Worm (Caenorhabditis elegans) whole organism, L1 larva: ENCODE measurements around the gene C54D10.3.
A peak's percentile ranks its signal among the peaks of the same experiment; 100 is the strongest.

Experiments
- aha-1 ChIP-seq: fragments of 150-350 bp; optimal IDR thresholded peaks from 2 replicates; lab custom pipeline; 2014; ENCODE audit warnings: missing biosample characterization, missing genetic modification characterization
- fos-1 ChIP-seq: fragments of 150-350 bp; optimal IDR thresholded peaks from 2 replicates; lab custom pipeline; 2014; ENCODE audit warnings: missing biosample characterization, missing genetic modification characterization
- lin-15B ChIP-seq: fragments of 150-350 bp; sonication (generic microtip); optimal IDR thresholded peaks from 3 replicates; lab custom pipeline; 2014; ENCODE audit warnings: missing biosample characterization, missing genetic modification characterization
- lin-39 ChIP-seq: fragments of 150-350 bp; optimal IDR thresholded peaks from 2 replicates; lab custom pipeline; 2014; ENCODE audit warnings: missing biosample characterization, missing genetic modification reagents, missing genetic modification characterization
- mab-9 ChIP-seq: fragments of 200-800 bp; sonication (Bioruptor generic); IDR thresholded peaks from 2 replicates; pipeline ENCODE4 v1.3.6; 2022; ENCODE audit warnings: missing genetic modification reagents, missing genetic modification characterization, missing compliant biosample characterization

ce11 chrV:12400677-12401236 lies 17.6 kb upstream of the C54D10.3 start, which contains the start of the genes K01D12.20 and miga-1:
- TF ChIP-seq aha-1, result no peak
- no peak for TF ChIP-seq mab-9 (GFP tag; lab: Robert Waterston, UW)
- no peak for TF ChIP-seq fos-1 (tag; lab: Kevin White, UChicago)
- TF ChIP-seq lin-15B (tag; lab: Kevin White, UChicago), result peak; percentile 28
- no peak for TF ChIP-seq lin-39 (tag; lab: Kevin White, UChicago)
